Fruit fly (Drosophila melanogaster) whole organism, prepupa: ENCODE data around the gene CG7567.
A peak's percentile ranks its signal among the peaks of the same experiment; 100 is the strongest.

Experiments used
- Blimp-1 ChIP-seq: fragments of 200-800 bp; sonication (Bioruptor generic); optimal IDR thresholded peaks from 3 replicates; lab custom pipeline; 2017; ENCODE audit warnings: missing biosample characterization, missing genetic modification characterization, mild to moderate bottlenecking, moderate library complexity, missing genetic modification reagents
- CG11294 ChIP-seq: fragments of 200-800 bp; sonication (Bioruptor generic); IDR thresholded peaks from 2 replicates; pipeline ENCODE4 v1.3.6; 2022; ENCODE audit warnings: missing biosample characterization, missing genetic modification characterization
- CG11902 ChIP-seq: fragments of 200-800 bp; sonication (Bioruptor generic); optimal IDR thresholded peaks from 3 replicates; lab custom pipeline; 2016; ENCODE audit warnings: missing biosample characterization, missing genetic modification characterization
- CG1621 ChIP-seq: fragments of 200-800 bp; sonication (Bioruptor generic); optimal IDR thresholded peaks from 3 replicates; lab custom pipeline; 2018; ENCODE audit warnings: missing biosample characterization, mild to moderate bottlenecking, missing genetic modification characterization
- CG16779 ChIP-seq: fragments of 200-800 bp; sonication (Bioruptor generic); optimal IDR thresholded peaks from 3 replicates; lab custom pipeline; 2017; ENCODE audit warnings: missing biosample characterization, mild to moderate bottlenecking, missing genetic modification characterization
- CG3032 ChIP-seq: fragments of 200-800 bp; optimal IDR thresholded peaks from 2 replicates; lab custom pipeline; 2019; ENCODE audit warnings: missing biosample characterization, mild to moderate bottlenecking, missing genetic modification characterization, moderate library complexity
- CG32006 ChIP-seq: fragments of 200-800 bp; sonication (Bioruptor generic); optimal IDR thresholded peaks from 3 replicates; lab custom pipeline; 2017; ENCODE audit warnings: missing biosample characterization, mild to moderate bottlenecking, missing genetic modification characterization
- CG34406 ChIP-seq: fragments of 200-800 bp; sonication (Bioruptor generic); optimal IDR thresholded peaks from 3 replicates; lab custom pipeline; 2016; ENCODE audit warnings: missing biosample characterization, missing genetic modification characterization
- CG4318 ChIP-seq: fragments of 200-800 bp; sonication (Bioruptor generic); optimal IDR thresholded peaks from 3 replicates; lab custom pipeline; 2017; ENCODE audit warnings: missing biosample characterization, mild to moderate bottlenecking, missing genetic modification characterization
- CG6808 ChIP-seq: fragments of 200-800 bp; sonication (Bioruptor generic); optimal IDR thresholded peaks from 3 replicates; lab custom pipeline; 2017; ENCODE audit warnings: missing biosample characterization, missing genetic modification characterization, mild to moderate bottlenecking, moderate library complexity, missing genetic modification reagents
- CG7368 ChIP-seq: fragments of 200-800 bp; sonication (Bioruptor generic); optimal IDR thresholded peaks from 3 replicates; lab custom pipeline; 2016; ENCODE audit warnings: missing biosample characterization, missing genetic modification characterization
- CG8319 ChIP-seq: fragments of 200-800 bp; sonication (Bioruptor generic); optimal IDR thresholded peaks from 3 replicates; lab custom pipeline; 2016; ENCODE audit warnings: missing biosample characterization, missing genetic modification characterization
- CG9139 ChIP-seq: fragments of 200-800 bp; sonication (Bioruptor generic); optimal IDR thresholded peaks from 3 replicates; lab custom pipeline; 2017; ENCODE audit warnings: missing biosample characterization, mild to moderate bottlenecking, missing genetic modification characterization
- Eip75B ChIP-seq: fragments of 200-800 bp; sonication (Bioruptor generic); optimal IDR thresholded peaks from 3 replicates; lab custom pipeline; 2016; ENCODE audit warnings: missing biosample characterization, missing genetic modification characterization
- Eip78C ChIP-seq: fragments of 200-800 bp; sonication (Bioruptor generic); peaks from one replicate; lab custom pipeline; 2016; ENCODE audit warnings: missing biosample characterization, missing genetic modification characterization
- Ets96B ChIP-seq: fragments of 200-800 bp; optimal IDR thresholded peaks from 2 replicates; lab custom pipeline; 2019; ENCODE audit warnings: missing biosample characterization, mild to moderate bottlenecking, missing genetic modification characterization, moderate library complexity
- Hr38 ChIP-seq: sonication (Bioruptor generic); optimal IDR thresholded peaks from 2 replicates; lab custom pipeline; 2016; ENCODE audit warnings: missing biosample characterization, missing genetic modification characterization
- Hr39 ChIP-seq: fragments of 200-800 bp; sonication (Bioruptor generic); optimal IDR thresholded peaks from 2 replicates; lab custom pipeline; 2016; ENCODE audit warnings: missing biosample characterization, missing genetic modification characterization
- Hr4 ChIP-seq: fragments of 200-800 bp; sonication (Bioruptor generic); optimal IDR thresholded peaks from 3 replicates; lab custom pipeline; 2016; ENCODE audit warnings: missing biosample characterization, missing genetic modification characterization
- Met ChIP-seq: fragments of 200-800 bp; sonication (Bioruptor generic); optimal IDR thresholded peaks from 3 replicates; lab custom pipeline; 2016; ENCODE audit warnings: missing biosample characterization, missing genetic modification characterization
- OdsH ChIP-seq: fragments of 200-800 bp; sonication (Bioruptor generic); optimal IDR thresholded peaks from 3 replicates; lab custom pipeline; 2016; ENCODE audit warnings: missing biosample characterization, missing genetic modification characterization
- Smox ChIP-seq: fragments of 200-800 bp; sonication (Bioruptor generic); optimal IDR thresholded peaks from 3 replicates; lab custom pipeline; 2016; ENCODE audit warnings: missing biosample characterization, missing genetic modification characterization
- achi ChIP-seq: fragments of 200-800 bp; sonication (Bioruptor generic); optimal IDR thresholded peaks from 3 replicates; lab custom pipeline; 2016; ENCODE audit warnings: missing biosample characterization, missing genetic modification characterization
- cyc ChIP-seq: fragments of 200-800 bp; sonication (Bioruptor generic); optimal IDR thresholded peaks from 3 replicates; lab custom pipeline; 2016; ENCODE audit warnings: missing biosample characterization, missing genetic modification characterization
- dac ChIP-seq: fragments of 200-800 bp; sonication (Bioruptor generic); optimal IDR thresholded peaks from 2 replicates; lab custom pipeline; 2017; ENCODE audit warnings: missing biosample characterization, mild to moderate bottlenecking, missing genetic modification characterization
- eg ChIP-seq: fragments of 200-800 bp; sonication (Bioruptor generic); IDR thresholded peaks from 3 replicates; pipeline ENCODE4 v1.3.6; 2022; ENCODE audit warnings: missing biosample characterization, missing genetic modification characterization
- esn ChIP-seq: fragments of 200-800 bp; sonication (Bioruptor generic); optimal IDR thresholded peaks from 2 replicates; lab custom pipeline; 2016; ENCODE audit warnings: missing biosample characterization, mild to moderate bottlenecking, missing genetic modification characterization, moderate library complexity
- fkh ChIP-seq: fragments of 200-800 bp; sonication (Bioruptor generic); optimal IDR thresholded peaks from 3 replicates; lab custom pipeline; 2017; ENCODE audit warnings: missing biosample characterization, mild to moderate bottlenecking, missing genetic modification characterization, moderate library complexity
- lz ChIP-seq: fragments of 200-800 bp; sonication (Bioruptor generic); optimal IDR thresholded peaks from 3 replicates; lab custom pipeline; 2016; ENCODE audit warnings: missing biosample characterization, missing genetic modification characterization
- net ChIP-seq: fragments of 200-800 bp; sonication (Bioruptor generic); optimal IDR thresholded peaks from 3 replicates; lab custom pipeline; 2016; ENCODE audit warnings: missing biosample characterization, missing genetic modification characterization
- pdm3 ChIP-seq: fragments of 200-800 bp; sonication (Bioruptor generic); optimal IDR thresholded peaks from 3 replicates; lab custom pipeline; 2016; ENCODE audit warnings: missing biosample characterization, missing genetic modification characterization
- topi ChIP-seq: fragments of 200-800 bp; sonication (Bioruptor generic); optimal IDR thresholded peaks from 3 replicates; lab custom pipeline; 2016; ENCODE audit warnings: missing biosample characterization, missing genetic modification characterization

The CG7567 gene

dm6 chr3R:29549945-29550344 is 38.0 kb downstream of the CG7567 start (continued):
- TF ChIP-seq CG32006: peak; percentile 25
- TF ChIP-seq CG16779 (tag; lab: Kevin White, UChicago): no peak
- no peak for TF ChIP-seq Hr38

- TF ChIP-seq fkh: no peak
- no peak for TF ChIP-seq eg (GFP tag; lab: Robert Waterston, UW)
- TF ChIP-seq Hr39 (GFP tag; lab: Kevin White, UChicago): no peak
- no peak for TF ChIP-seq pdm3
- no peak for TF ChIP-seq CG34406 (GFP tag; lab: Kevin White, UChicago)
These were observed 38.7 kb downstream of the CG7567 start for dm6 chr3R:29549157-29549556.

DNA sequence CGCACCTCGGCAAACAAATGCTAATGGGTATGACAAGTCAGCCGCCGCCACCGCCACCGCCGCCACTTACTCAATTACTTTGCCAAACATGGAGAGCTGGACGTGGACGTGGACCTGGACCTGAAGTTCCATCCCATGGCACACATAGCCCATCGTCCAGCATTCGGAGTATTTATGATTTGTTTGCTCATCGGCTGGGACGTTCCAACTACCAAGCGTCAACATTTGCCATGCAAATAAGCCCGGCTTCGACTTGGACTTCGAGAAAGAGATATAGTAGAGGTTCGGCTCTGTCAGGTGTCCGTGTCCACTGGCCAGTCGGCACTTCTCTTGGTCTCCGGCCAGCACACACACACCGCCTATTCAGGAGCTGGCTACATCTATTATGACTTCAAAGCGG is 39.2 kb downstream of the CG7567 start:
- no peak for TF ChIP-seq dac (GFP tag; lab: Kevin White, UChicago)
- TF ChIP-seq esn (GFP tag; lab: Kevin White, UChicago): no peak
- no peak for TF ChIP-seq cyc (GFP tag; lab: Kevin White, UChicago)
- TF ChIP-seq CG16779 (tag; lab: Kevin White, UChicago): no peak
- TF ChIP-seq fkh: peak; percentile 82
- no peak for TF ChIP-seq Blimp-1

dm6 chr3R:29547983-29548382 is 39.9 kb downstream of the CG7567 start:
- TF ChIP-seq CG6808 (GFP tag; lab: Kevin White, UChicago): no peak
- no peak for TF ChIP-seq Hr39 (GFP tag; lab: Kevin White, UChicago)
- no peak for TF ChIP-seq Eip78C (GFP tag; lab: Kevin White, UChicago)
- TF ChIP-seq lz (GFP tag; lab: Kevin White, UChicago): no peak
- no peak for TF ChIP-seq OdsH
- TF ChIP-seq CG8319: no peak
- no peak for TF ChIP-seq CG7368 (GFP tag; lab: Kevin White, UChicago)
- TF ChIP-seq Smox (GFP tag; lab: Kevin White, UChicago): no peak
- TF ChIP-seq topi (GFP tag; lab: Kevin White, UChicago): no peak
- TF ChIP-seq CG9139: no peak
- no peak for TF ChIP-seq CG1621 (tag; lab: Kevin White, UChicago)
- no peak for TF ChIP-seq esn (GFP tag; lab: Kevin White, UChicago)
- no peak for TF ChIP-seq CG32006
- TF ChIP-seq CG3032 (tag; lab: Kevin White, UChicago): no peak

- TF ChIP-seq CG4318: no peak
- TF ChIP-seq Eip78C (GFP tag; lab: Kevin White, UChicago): peak; percentile 10
These were observed 40.5 kb downstream of the CG7567 start for dm6 chr3R:29547182-29547979.

dm6 chr3R:29546418-29546817 is 41.5 kb downstream of the CG7567 start:
- TF ChIP-seq CG3032 (tag; lab: Kevin White, UChicago): no peak
- TF ChIP-seq CG7368 (GFP tag; lab: Kevin White, UChicago): no peak
- no peak for TF ChIP-seq dac (GFP tag; lab: Kevin White, UChicago)
- no peak for TF ChIP-seq cyc (GFP tag; lab: Kevin White, UChicago)
- no peak for TF ChIP-seq Ets96B
- no peak for TF ChIP-seq CG11294 (GFP tag; lab: Robert Waterston, UW)
- TF ChIP-seq Hr4 (GFP tag; lab: Kevin White, UChicago): no peak
- no peak for TF ChIP-seq net
- TF ChIP-seq pdm3: no peak
- TF ChIP-seq achi (GFP tag; lab: Kevin White, UChicago): no peak
- TF ChIP-seq Eip75B (GFP tag; lab: Kevin White, UChicago): no peak
- no peak for TF ChIP-seq Met (GFP tag; lab: Kevin White, UChicago)
- no peak for TF ChIP-seq CG11902
